Fruit fly (Drosophila melanogaster) whole organism, prepupa: ENCODE results near the gene sv.

ENCODE experiments used
- Blimp-1 ChIP-seq: fragments of 200-800 bp; sonication (Bioruptor generic); optimal IDR thresholded peaks from 3 replicates; lab custom pipeline; 2017; ENCODE audit warnings: missing biosample characterization, missing genetic modification characterization, mild to moderate bottlenecking, moderate library complexity, missing genetic modification reagents
- CG10631 ChIP-seq: fragments of 200-800 bp; sonication (Bioruptor generic); optimal IDR thresholded peaks from 2 replicates; lab custom pipeline; 2016; ENCODE audit warnings: missing biosample characterization, missing genetic modification characterization
- CG1621 ChIP-seq: fragments of 200-800 bp; sonication (Bioruptor generic); optimal IDR thresholded peaks from 3 replicates; lab custom pipeline; 2018; ENCODE audit warnings: missing biosample characterization, mild to moderate bottlenecking, missing genetic modification characterization
- CG16779 ChIP-seq: fragments of 200-800 bp; sonication (Bioruptor generic); optimal IDR thresholded peaks from 3 replicates; lab custom pipeline; 2017; ENCODE audit warnings: missing biosample characterization, mild to moderate bottlenecking, missing genetic modification characterization
- CG3032 ChIP-seq: fragments of 200-800 bp; optimal IDR thresholded peaks from 2 replicates; lab custom pipeline; 2019; ENCODE audit warnings: missing biosample characterization, mild to moderate bottlenecking, missing genetic modification characterization, moderate library complexity
- CG31627 ChIP-seq: fragments of 200-800 bp; sonication (Bioruptor generic); optimal IDR thresholded peaks from 3 replicates; lab custom pipeline; 2016; ENCODE audit warnings: missing biosample characterization, missing genetic modification characterization
- CG32006 ChIP-seq: fragments of 200-800 bp; sonication (Bioruptor generic); optimal IDR thresholded peaks from 3 replicates; lab custom pipeline; 2017; ENCODE audit warnings: missing biosample characterization, mild to moderate bottlenecking, missing genetic modification characterization
- CG34406 ChIP-seq: fragments of 200-800 bp; sonication (Bioruptor generic); optimal IDR thresholded peaks from 3 replicates; lab custom pipeline; 2016; ENCODE audit warnings: missing biosample characterization, missing genetic modification characterization
- CG4318 ChIP-seq: fragments of 200-800 bp; sonication (Bioruptor generic); optimal IDR thresholded peaks from 3 replicates; lab custom pipeline; 2017; ENCODE audit warnings: missing biosample characterization, mild to moderate bottlenecking, missing genetic modification characterization
- CG6163 ChIP-seq: fragments of 200-800 bp; sonication (Bioruptor generic); IDR thresholded peaks from 3 replicates; pipeline ENCODE4 v1.3.6; 2022; ENCODE audit warnings: missing biosample characterization, missing genetic modification characterization
- CG6792 ChIP-seq: fragments of 200-800 bp; sonication (Bioruptor generic); optimal IDR thresholded peaks from 3 replicates; lab custom pipeline; 2016; ENCODE audit warnings: missing biosample characterization, missing genetic modification characterization
- CG6808 ChIP-seq: fragments of 200-800 bp; sonication (Bioruptor generic); optimal IDR thresholded peaks from 3 replicates; lab custom pipeline; 2017; ENCODE audit warnings: missing biosample characterization, missing genetic modification characterization, mild to moderate bottlenecking, moderate library complexity, missing genetic modification reagents
- CG6854 ChIP-seq: fragments of 200-800 bp; sonication (Bioruptor generic); optimal IDR thresholded peaks from 2 replicates; lab custom pipeline; 2017; ENCODE audit warnings: missing biosample characterization, mild to moderate bottlenecking, missing genetic modification characterization
- CG7368 ChIP-seq: fragments of 200-800 bp; sonication (Bioruptor generic); optimal IDR thresholded peaks from 3 replicates; lab custom pipeline; 2016; ENCODE audit warnings: missing biosample characterization, missing genetic modification characterization
- CG8119 ChIP-seq: fragments of 200-800 bp; sonication (Bioruptor generic); IDR thresholded peaks from 3 replicates; pipeline ENCODE4 v1.3.6; 2022; ENCODE audit warnings: missing biosample characterization, missing genetic modification characterization
- CG8632 ChIP-seq: fragments of 200-800 bp; sonication (Bioruptor generic); optimal IDR thresholded peaks from 3 replicates; lab custom pipeline; 2016; ENCODE audit warnings: missing biosample characterization, missing genetic modification characterization
- CG9139 ChIP-seq: fragments of 200-800 bp; sonication (Bioruptor generic); optimal IDR thresholded peaks from 3 replicates; lab custom pipeline; 2017; ENCODE audit warnings: missing biosample characterization, mild to moderate bottlenecking, missing genetic modification characterization
- Eip78C ChIP-seq: fragments of 200-800 bp; sonication (Bioruptor generic); peaks from one replicate; lab custom pipeline; 2016; ENCODE audit warnings: missing biosample characterization, missing genetic modification characterization
- Ets21C ChIP-seq: fragments of 200-800 bp; sonication (Bioruptor generic); optimal IDR thresholded peaks from 3 replicates; lab custom pipeline; 2016; ENCODE audit warnings: missing biosample characterization, missing genetic modification characterization
- Ets96B ChIP-seq: fragments of 200-800 bp; optimal IDR thresholded peaks from 2 replicates; lab custom pipeline; 2019; ENCODE audit warnings: missing biosample characterization, mild to moderate bottlenecking, missing genetic modification characterization, moderate library complexity
- Met ChIP-seq: fragments of 200-800 bp; sonication (Bioruptor generic); optimal IDR thresholded peaks from 3 replicates; lab custom pipeline; 2016; ENCODE audit warnings: missing biosample characterization, missing genetic modification characterization
- OdsH ChIP-seq: fragments of 200-800 bp; sonication (Bioruptor generic); optimal IDR thresholded peaks from 3 replicates; lab custom pipeline; 2016; ENCODE audit warnings: missing biosample characterization, missing genetic modification characterization
- Smox ChIP-seq: fragments of 200-800 bp; sonication (Bioruptor generic); optimal IDR thresholded peaks from 3 replicates; lab custom pipeline; 2016; ENCODE audit warnings: missing biosample characterization, missing genetic modification characterization
- Sox102F ChIP-seq: fragments of 200-800 bp; sonication (Bioruptor generic); optimal IDR thresholded peaks from 2 replicates; lab custom pipeline; 2016; ENCODE audit warnings: missing biosample characterization, mild to moderate bottlenecking, missing genetic modification characterization
- Sox15 ChIP-seq: fragments of 200-800 bp; sonication (Bioruptor generic); optimal IDR thresholded peaks from 3 replicates; lab custom pipeline; 2016; ENCODE audit warnings: missing biosample characterization, missing genetic modification characterization
- achi ChIP-seq: fragments of 200-800 bp; sonication (Bioruptor generic); optimal IDR thresholded peaks from 3 replicates; lab custom pipeline; 2016; ENCODE audit warnings: missing biosample characterization, missing genetic modification characterization
- acj6 ChIP-seq: fragments of 200-800 bp; sonication (Bioruptor generic); optimal IDR thresholded peaks from 3 replicates; lab custom pipeline; 2016; ENCODE audit warnings: missing biosample characterization, missing genetic modification characterization
- cyc ChIP-seq: fragments of 200-800 bp; sonication (Bioruptor generic); optimal IDR thresholded peaks from 3 replicates; lab custom pipeline; 2016; ENCODE audit warnings: missing biosample characterization, missing genetic modification characterization
- dsx ChIP-seq: fragments of 200-800 bp; optimal IDR thresholded peaks from 3 replicates; lab custom pipeline; 2019; ENCODE audit warnings: missing biosample characterization, mild to moderate bottlenecking, missing genetic modification characterization, moderate library complexity; ENCODE audit not compliant: poor library complexity, severe bottlenecking
- eg ChIP-seq: fragments of 200-800 bp; sonication (Bioruptor generic); IDR thresholded peaks from 3 replicates; pipeline ENCODE4 v1.3.6; 2022; ENCODE audit warnings: missing biosample characterization, missing genetic modification characterization
- esn ChIP-seq: fragments of 200-800 bp; sonication (Bioruptor generic); optimal IDR thresholded peaks from 2 replicates; lab custom pipeline; 2016; ENCODE audit warnings: missing biosample characterization, mild to moderate bottlenecking, missing genetic modification characterization, moderate library complexity
- fkh ChIP-seq: fragments of 200-800 bp; sonication (Bioruptor generic); optimal IDR thresholded peaks from 3 replicates; lab custom pipeline; 2017; ENCODE audit warnings: missing biosample characterization, mild to moderate bottlenecking, missing genetic modification characterization, moderate library complexity
- lz ChIP-seq: fragments of 200-800 bp; sonication (Bioruptor generic); optimal IDR thresholded peaks from 3 replicates; lab custom pipeline; 2016; ENCODE audit warnings: missing biosample characterization, missing genetic modification characterization
- net ChIP-seq: fragments of 200-800 bp; sonication (Bioruptor generic); optimal IDR thresholded peaks from 3 replicates; lab custom pipeline; 2016; ENCODE audit warnings: missing biosample characterization, missing genetic modification characterization
- salr ChIP-seq, 2 experiments: fragments of 200-800 bp; sonication (Bioruptor generic); optimal IDR thresholded peaks; 3 replicates each; lab custom pipeline; 2016 to 2018; ENCODE audit warnings: missing biosample characterization in 2 of 2, missing genetic modification characterization in 2 of 2, mild to moderate bottlenecking in 1 of 2
- ss ChIP-seq, 2 experiments: fragments of 200-800 bp; sonication (Bioruptor generic); optimal IDR thresholded peaks; 2 replicates in 1 of 2; 3 replicates in 1 of 2; lab custom pipeline; 2017 to 2018; ENCODE audit warnings: mild to moderate bottlenecking in 2 of 2, missing biosample characterization in 2 of 2, missing genetic modification characterization in 2 of 2, moderate library complexity in 1 of 2
- vri ChIP-seq: fragments of 200-800 bp; sonication (Bioruptor generic); optimal IDR thresholded peaks from 3 replicates; lab custom pipeline; 2016; ENCODE audit warnings: missing biosample characterization, mild to moderate bottlenecking, missing genetic modification characterization

The sv gene

dm6 chr4:1062957-1063812, 25.4 kb upstream of the sv start:
- TF ChIP-seq vri, result no peak
- no peak for TF ChIP-seq Sox15
- no peak for TF ChIP-seq CG7368 (GFP tag; lab: Kevin White, UChicago)
- TF ChIP-seq acj6 (GFP tag; lab: Kevin White, UChicago), result no peak
- TF ChIP-seq Met (GFP tag; lab: Kevin White, UChicago), result no peak
- no peak for TF ChIP-seq fkh
- TF ChIP-seq cyc (GFP tag; lab: Kevin White, UChicago), result no peak
- no peak for TF ChIP-seq CG6163 (GFP tag; lab: Robert Waterston, UW)
- TF ChIP-seq CG4318 (GFP tag; lab: Kevin White, UChicago), result no peak
- TF ChIP-seq CG32006 (GFP tag; lab: Kevin White, UChicago), result no peak
- no peak for TF ChIP-seq net (GFP tag; lab: Kevin White, UChicago)
- TF ChIP-seq CG6792 (GFP tag; lab: Kevin White, UChicago), result no peak
- TF ChIP-seq CG3032, result no peak
- TF ChIP-seq CG6854 (GFP tag; lab: Kevin White, UChicago), result no peak
- TF ChIP-seq CG9139 (GFP tag; lab: Kevin White, UChicago), result no peak
- TF ChIP-seq, all 60 proteins: peak for 0

DNA sequence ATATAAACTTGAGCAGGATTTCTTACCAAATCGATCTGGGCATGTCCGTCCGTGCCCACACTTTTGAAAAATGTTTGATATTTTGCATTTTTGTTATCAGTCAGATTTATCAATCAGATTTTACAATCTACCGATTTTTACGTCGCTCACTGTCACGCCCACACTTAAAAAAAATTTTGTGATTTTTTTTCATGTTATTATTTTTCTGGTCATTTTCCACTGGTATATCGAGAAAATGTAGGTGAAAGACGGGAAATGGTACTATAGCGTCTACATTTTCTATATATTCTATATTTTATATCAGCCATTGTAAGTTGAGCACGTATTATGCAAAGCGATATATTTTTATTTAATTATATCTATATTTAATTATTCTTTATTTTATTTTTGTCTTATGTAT, 24.4 kb upstream of the sv start:
- TF ChIP-seq CG8632 (GFP tag; lab: Kevin White, UChicago) (no peak), CG8119 (GFP tag; lab: Robert Waterston, UW) (no peak), dsx (GFP tag; lab: Kevin White, UChicago) (no peak), salr (GFP tag; optimal IDR thresholded peaks at IDR 0.05; lab: Kevin White, UChicago) (no peak), fkh (no peak), ss (GFP tag; optimal IDR thresholded peaks at IDR 0.05; lab: Kevin White, UChicago) (no peak), CG34406 (GFP tag; lab: Kevin White, UChicago) (no peak), cyc (GFP tag; lab: Kevin White, UChicago) (no peak), CG6808 (GFP tag; lab: Kevin White, UChicago) (no peak), Smox (GFP tag; lab: Kevin White, UChicago) (no peak), CG9139 (GFP tag; lab: Kevin White, UChicago) (no peak), Met (GFP tag; lab: Kevin White, UChicago) (no peak), OdsH (peak; percentile 46), CG10631 (GFP tag; lab: Kevin White, UChicago) (peak; percentile 1), CG1621 (no peak), Ets21C (no peak), Sox102F (no peak), Ets96B (tag; lab: Kevin White, UChicago) (peak; percentile 27), achi (GFP tag; lab: Kevin White, UChicago) (peak; percentile 36), CG6163 (GFP tag; lab: Robert Waterston, UW) (no peak), vri (no peak), acj6 (GFP tag; lab: Kevin White, UChicago) (peak; percentile 26), CG6792 (GFP tag; lab: Kevin White, UChicago) (no peak), CG4318 (GFP tag; lab: Kevin White, UChicago) (no peak), Eip78C (GFP tag; lab: Kevin White, UChicago) (no peak), eg (GFP tag; lab: Robert Waterston, UW) (no peak), Blimp-1 (GFP tag; lab: Kevin White, UChicago) (no peak), CG32006 (GFP tag; lab: Kevin White, UChicago) (no peak), esn (GFP tag; lab: Kevin White, UChicago) (peak; percentile 11), CG31627 (GFP tag; lab: Kevin White, UChicago) (no peak), lz (GFP tag; lab: Kevin White, UChicago) (no peak), CG16779 (no peak)
